Worm (Caenorhabditis elegans) whole organism, L3 larva: ENCODE results near the gene pals-31.

Experiments used
- R02D3.7 ChIP-seq: fragments of 150-350 bp; optimal IDR thresholded peaks from 2 replicates; lab custom pipeline; 2014; ENCODE audit warnings: missing biosample characterization, missing genetic modification characterization
- ZK546.5 ChIP-seq: sonication (generic microtip); optimal IDR thresholded peaks from 2 replicates; lab custom pipeline; 2017; ENCODE audit warnings: missing biosample characterization, missing genetic modification characterization
- aly-2 ChIP-seq: fragments of 150-350 bp; optimal IDR thresholded peaks from 2 replicates; lab custom pipeline; 2014; ENCODE audit warnings: missing biosample characterization, missing genetic modification characterization
- ama-1 ChIP-seq: fragments of 150-350 bp; optimal IDR thresholded peaks from 2 replicates; lab custom pipeline; 2018
- ceh-16 ChIP-seq: sonication (generic microtip); optimal IDR thresholded peaks from 2 replicates; lab custom pipeline; 2017; ENCODE audit warnings: missing biosample characterization, missing genetic modification characterization
- ceh-28 ChIP-seq: fragments of 150-350 bp; optimal IDR thresholded peaks from 2 replicates; lab custom pipeline; 2014; ENCODE audit warnings: missing biosample characterization, missing genetic modification reagents, missing genetic modification characterization
- ceh-82 ChIP-seq: fragments of 150-350 bp; optimal IDR thresholded peaks from 2 replicates; lab custom pipeline; 2014; ENCODE audit warnings: missing biosample characterization, missing genetic modification characterization
- ceh-9 ChIP-seq: sonication (generic microtip); optimal IDR thresholded peaks from 2 replicates; lab custom pipeline; 2018; ENCODE audit warnings: missing biosample characterization, missing genetic modification characterization
- daf-12 ChIP-seq: fragments of 150-350 bp; optimal IDR thresholded peaks from 2 replicates; lab custom pipeline; 2014; ENCODE audit warnings: missing biosample characterization, missing genetic modification reagents, missing genetic modification characterization
- egl-27 ChIP-seq: sonication (generic microtip); optimal IDR thresholded peaks from 4 replicates; lab custom pipeline; 2017; ENCODE audit warnings: missing biosample characterization, missing genetic modification reagents, missing genetic modification characterization
- egl-5 ChIP-seq: fragments of 150-350 bp; optimal IDR thresholded peaks from 2 replicates; lab custom pipeline; 2017; ENCODE audit warnings: missing biosample characterization, missing genetic modification reagents, missing genetic modification characterization, inconsistent platforms
- elt-1 ChIP-seq: fragments of 150-350 bp; optimal IDR thresholded peaks from 2 replicates; lab custom pipeline; 2014; ENCODE audit warnings: missing biosample characterization, missing genetic modification characterization
- elt-2 ChIP-seq: sonication (generic microtip); optimal IDR thresholded peaks from 2 replicates; lab custom pipeline; 2016; ENCODE audit warnings: missing genetic modification reagents, mild to moderate bottlenecking, missing genetic modification characterization, missing compliant biosample characterization
- elt-3 ChIP-seq, 3 experiments: fragments of 150-350 bp in 1 of 3; sonication (generic microtip) in 2 of 3; optimal IDR thresholded peaks; 2 replicates in 2 of 3; 4 replicates in 1 of 3; lab custom pipeline; 2014 to 2017; ENCODE audit warnings: missing biosample characterization in 3 of 3, missing genetic modification characterization in 3 of 3
- fkh-10 ChIP-seq: sonication (generic microtip); optimal IDR thresholded peaks from 2 replicates; lab custom pipeline; 2017; ENCODE audit warnings: missing biosample characterization, missing genetic modification reagents, missing genetic modification characterization
- fkh-2 ChIP-seq: fragments of 150-350 bp; optimal IDR thresholded peaks from 2 replicates; lab custom pipeline; 2014; ENCODE audit warnings: missing biosample characterization, missing genetic modification reagents, missing genetic modification characterization
- fos-1 ChIP-seq: fragments of 150-350 bp; optimal IDR thresholded peaks from 2 replicates; lab custom pipeline; 2014; ENCODE audit warnings: missing biosample characterization, missing genetic modification characterization
- hmg-11 ChIP-seq: sonication (generic microtip); optimal IDR thresholded peaks from 2 replicates; lab custom pipeline; 2016; ENCODE audit warnings: missing genetic modification characterization, missing compliant biosample characterization
- lin-15B ChIP-seq: fragments of 150-350 bp; optimal IDR thresholded peaks from 2 replicates; lab custom pipeline; 2014; ENCODE audit warnings: missing biosample characterization, missing genetic modification characterization
- lin-39 ChIP-seq: fragments of 150-350 bp; optimal IDR thresholded peaks from 2 replicates; lab custom pipeline; 2018; ENCODE audit warnings: missing biosample characterization, missing genetic modification reagents, missing genetic modification characterization
- lsy-12 ChIP-seq: sonication (generic microtip); optimal IDR thresholded peaks from 2 replicates; lab custom pipeline; 2016; ENCODE audit warnings: mild to moderate bottlenecking, missing genetic modification characterization, missing compliant biosample characterization
- nfya-1 ChIP-seq: sonication (generic microtip); optimal IDR thresholded peaks from 2 replicates; lab custom pipeline; 2017; ENCODE audit warnings: missing genetic modification characterization, mild to moderate bottlenecking, missing compliant biosample characterization, antibody characterized with exemption, moderate library complexity; ENCODE audit not compliant: insufficient read depth
- nhr-11 ChIP-seq: fragments of 150-350 bp; optimal IDR thresholded peaks from 2 replicates; lab custom pipeline; 2014; ENCODE audit warnings: missing biosample characterization, missing genetic modification characterization
- nhr-12 ChIP-seq: fragments of 150-350 bp; optimal IDR thresholded peaks from 2 replicates; lab custom pipeline; 2014; ENCODE audit warnings: missing biosample characterization, missing genetic modification characterization
- nhr-23 ChIP-seq: fragments of 150-350 bp; optimal IDR thresholded peaks from 2 replicates; lab custom pipeline; 2014; ENCODE audit warnings: missing biosample characterization, missing genetic modification reagents, missing genetic modification characterization
- nhr-237 ChIP-seq: fragments of 150-350 bp; optimal IDR thresholded peaks from 2 replicates; lab custom pipeline; 2014; ENCODE audit warnings: missing biosample characterization, missing genetic modification characterization
- nhr-25 ChIP-seq: sonication (generic microtip); optimal IDR thresholded peaks from 2 replicates; lab custom pipeline; 2017; ENCODE audit warnings: missing biosample characterization, missing genetic modification characterization
- nhr-43 ChIP-seq: sonication (generic microtip); optimal IDR thresholded peaks from 2 replicates; lab custom pipeline; 2016; ENCODE audit warnings: mild to moderate bottlenecking, missing genetic modification characterization, missing compliant biosample characterization; ENCODE audit not compliant: poor library complexity, severe bottlenecking
- nhr-67 ChIP-seq: fragments of 150-350 bp; optimal IDR thresholded peaks from 2 replicates; lab custom pipeline; 2014; ENCODE audit warnings: missing biosample characterization, missing genetic modification characterization
- nhr-76 ChIP-seq: fragments of 150-350 bp; sonication (generic microtip); optimal IDR thresholded peaks from 5 replicates; lab custom pipeline; 2014; ENCODE audit warnings: missing biosample characterization, missing genetic modification characterization
- pha-4 ChIP-seq: fragments of 150-350 bp; optimal IDR thresholded peaks from 2 replicates; lab custom pipeline; 2014; ENCODE audit warnings: missing biosample characterization, missing genetic modification reagents, missing genetic modification characterization
- pqm-1 ChIP-seq: fragments of 150-350 bp; optimal IDR thresholded peaks from 2 replicates; lab custom pipeline; 2017; ENCODE audit warnings: missing biosample characterization, missing genetic modification characterization, inconsistent platforms
- sea-2 ChIP-seq: fragments of 150-350 bp; sonication (generic microtip); optimal IDR thresholded peaks from 4 replicates; lab custom pipeline; 2014; ENCODE audit warnings: missing biosample characterization, missing genetic modification reagents, missing genetic modification characterization
- snpc-4 ChIP-seq: fragments of 150-350 bp; optimal IDR thresholded peaks from 2 replicates; lab custom pipeline; 2014; ENCODE audit warnings: missing biosample characterization, missing genetic modification characterization
- tbx-2 ChIP-seq: sonication (generic microtip); optimal IDR thresholded peaks from 2 replicates; lab custom pipeline; 2016; ENCODE audit warnings: mild to moderate bottlenecking, missing genetic modification characterization, missing compliant biosample characterization
- ztf-11 ChIP-seq: fragments of 150-350 bp; optimal IDR thresholded peaks from 2 replicates; lab custom pipeline; 2014; ENCODE audit warnings: missing biosample characterization, missing genetic modification characterization
- ztf-4 ChIP-seq: fragments of 150-350 bp; optimal IDR thresholded peaks from 2 replicates; lab custom pipeline; 2014; ENCODE audit warnings: missing biosample characterization, missing genetic modification characterization

The pals-31 gene

DNA sequence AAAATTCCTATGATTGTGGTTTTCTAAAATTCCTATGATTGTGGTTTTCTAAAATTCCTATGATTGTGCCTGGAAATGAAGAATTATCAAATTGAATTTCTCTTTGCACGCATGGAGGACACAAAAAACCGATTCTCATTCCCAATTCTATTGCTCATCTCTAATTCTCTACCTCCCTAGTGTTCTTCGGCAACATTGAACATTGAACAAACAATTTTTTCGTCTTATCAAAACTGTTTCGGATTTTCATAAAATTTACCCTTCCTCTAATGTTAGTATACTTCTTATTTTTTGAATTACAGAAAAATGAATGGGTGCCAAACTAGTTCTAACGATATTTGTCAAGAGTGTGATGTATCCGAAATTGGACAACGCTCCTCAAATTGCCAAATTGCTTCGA lies at the start of gene pals-31:
TSS of gene pals-31 (plus strand) at position 301 of the 400 bp plus-strand sequence.
- TF ChIP-seq nhr-12 (no peak), ceh-16 (no peak), elt-3 (tag; optimal IDR thresholded peaks at IDR 0.05; lab: Kevin White, UChicago) (no peak), nhr-11 (tag; lab: Kevin White, UChicago) (no peak), pqm-1 (tag; lab: Kevin White, UChicago) (no peak), nfya-1 (tag; lab: Kevin White, UChicago) (no peak), egl-27 (tag; lab: Kevin White, UChicago) (no peak), hmg-11 (tag; lab: Kevin White, UChicago) (no peak), snpc-4 (tag; lab: Kevin White, UChicago) (no peak), fkh-2 (no peak), nhr-76 (tag; lab: Kevin White, UChicago) (no peak), ZK546.5 (tag; lab: Kevin White, UChicago) (no peak), nhr-23 (tag; lab: Kevin White, UChicago) (no peak), nhr-67 (no peak), nhr-43 (tag; lab: Kevin White, UChicago) (no peak)

DNA sequence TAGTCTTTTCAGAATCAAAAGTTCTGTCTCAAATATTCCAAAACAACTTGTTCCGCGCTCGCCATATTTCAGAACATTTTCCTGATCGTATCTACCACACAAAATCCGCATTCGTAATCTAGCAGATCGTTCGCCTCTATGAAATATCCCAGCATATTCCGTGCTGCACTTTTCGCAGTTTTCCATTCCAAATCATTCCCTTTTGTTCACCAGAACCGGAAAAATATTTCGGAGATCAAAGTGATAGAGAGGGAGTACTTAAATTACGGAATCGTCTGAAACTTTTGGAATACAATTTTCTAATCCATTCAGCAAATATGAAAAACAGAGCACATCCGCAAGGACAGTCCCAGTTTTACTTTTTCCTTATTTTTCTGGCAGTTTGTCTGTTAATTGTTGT lies 48.6 kb upstream of the pals-31 start, which contains the start of gene K06H6.1:
TSS of gene K06H6.1 (plus strand) at position 301 of the 400 bp plus-strand sequence.
- TF ChIP-seq elt-2 (tag; lab: Kevin White, UChicago) (no peak), nhr-11 (tag; lab: Kevin White, UChicago) (no peak), ZK546.5 (tag; lab: Kevin White, UChicago) (no peak), ztf-4 (tag; lab: Kevin White, UChicago) (no peak), pha-4 (tag; lab: Kevin White, UChicago) (no peak), ama-1 (lab: Kevin White, UChicago) (no peak), fkh-2 (no peak), fos-1 (tag; lab: Kevin White, UChicago) (no peak)

DNA sequence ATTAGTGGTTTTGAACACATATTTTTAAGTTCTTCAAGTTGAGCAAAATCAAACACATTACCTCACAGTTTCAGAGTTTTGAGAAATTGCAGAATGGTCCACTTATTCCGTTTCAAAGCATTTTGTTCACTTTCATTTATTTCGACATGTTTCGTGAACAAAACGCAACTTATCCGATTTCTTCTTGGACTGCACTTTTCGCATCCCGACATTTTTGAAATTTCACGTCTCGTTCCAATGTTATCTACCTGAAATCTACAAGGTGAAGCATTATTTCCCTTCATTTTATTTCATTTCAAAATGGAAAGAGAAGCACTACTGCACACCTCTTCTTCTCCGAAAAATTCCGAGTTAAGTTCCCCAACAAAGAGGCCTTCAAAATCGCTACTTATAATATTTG lies 46.2 kb upstream of the pals-31 start, which contains the start of gene ZK488.6:
TSS of gene ZK488.6 (plus strand) at position 301 of the 400 bp plus-strand sequence.
- TF ChIP-seq fkh-10 (no peak), ceh-16 (no peak), sea-2 (GFP tag; lab: Kevin White, UChicago) (no peak), fkh-2 (no peak), ceh-28 (tag; lab: Kevin White, UChicago) (no peak), hmg-11 (tag; lab: Kevin White, UChicago) (no peak), lin-15B (tag; lab: Kevin White, UChicago) (no peak), R02D3.7 (tag; lab: Kevin White, UChicago) (no peak), aly-2 (no peak), elt-3 (tag; optimal IDR thresholded peaks at IDR 0.05; lab: Kevin White, UChicago) (no peak), lin-39 (tag; lab: Kevin White, UChicago) (no peak), ztf-11 (no peak), ZK546.5 (tag; lab: Kevin White, UChicago) (no peak), nhr-12 (no peak), ceh-82 (tag; lab: Kevin White, UChicago) (no peak), pha-4 (tag; lab: Kevin White, UChicago) (no peak), ztf-4 (tag; lab: Kevin White, UChicago) (no peak)

DNA sequence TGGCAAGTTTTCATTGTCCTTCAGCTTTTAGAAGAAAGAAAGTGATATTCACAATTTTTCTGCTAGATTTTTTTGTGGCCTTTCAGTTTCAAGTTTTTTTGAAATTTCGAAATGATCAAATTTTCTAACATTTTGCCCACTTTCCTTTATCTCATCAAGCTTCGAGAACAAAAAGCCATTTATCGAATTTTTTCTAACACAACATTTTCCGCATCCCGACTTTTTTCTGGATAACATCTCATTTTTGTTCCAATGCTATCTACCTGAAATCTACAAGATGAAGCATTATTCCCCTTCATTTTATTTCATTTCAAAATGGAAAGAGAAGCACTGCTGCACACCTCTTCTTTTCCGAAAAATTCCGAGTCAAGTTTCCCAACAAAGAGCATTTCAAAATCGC lies 43.4 kb upstream of the pals-31 start, which contains the start of gene ZK488.5:
TSS of gene ZK488.5 (plus strand) at position 301 of the 400 bp plus-strand sequence.
- TF ChIP-seq hmg-11 (tag; lab: Kevin White, UChicago) (no peak), fkh-2 (no peak), nhr-237 (tag; lab: Kevin White, UChicago) (no peak), elt-3 (tag; optimal IDR thresholded peaks at IDR 0.05; lab: Kevin White, UChicago) (no peak), fos-1 (tag; lab: Kevin White, UChicago) (no peak), nhr-12 (no peak), tbx-2 (tag; lab: Kevin White, UChicago) (no peak), lin-15B (tag; lab: Kevin White, UChicago) (no peak), nhr-25 (tag; lab: Kevin White, UChicago) (no peak), pqm-1 (tag; lab: Kevin White, UChicago) (no peak), ceh-82 (tag; lab: Kevin White, UChicago) (no peak), pha-4 (tag; lab: Kevin White, UChicago) (no peak), ZK546.5 (tag; lab: Kevin White, UChicago) (no peak), aly-2 (no peak), nhr-23 (tag; lab: Kevin White, UChicago) (no peak), nfya-1 (tag; lab: Kevin White, UChicago) (no peak), nhr-11 (tag; lab: Kevin White, UChicago) (no peak)

DNA sequence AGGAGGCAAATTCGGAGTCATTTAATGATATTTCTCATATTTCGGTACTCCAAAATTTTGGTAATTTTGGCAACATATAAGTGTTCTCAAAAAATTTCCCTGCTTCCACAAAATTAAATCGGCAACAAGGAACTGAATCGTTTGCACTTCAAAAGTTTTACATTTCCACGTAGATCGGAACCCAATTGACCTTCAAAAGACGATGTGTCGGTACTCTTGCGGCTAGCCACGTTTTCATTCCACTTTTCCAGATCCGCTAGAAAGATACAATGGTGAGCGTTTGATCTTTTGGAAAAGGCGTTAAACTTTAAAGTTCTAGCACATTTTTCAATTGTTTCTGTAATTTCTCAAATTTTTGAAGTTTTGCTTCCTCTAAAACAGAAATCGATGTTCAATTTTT lies 39.5 kb upstream of the pals-31 start:
- TF ChIP-seq lsy-12 (tag; lab: Kevin White, UChicago) (no peak), ceh-82 (tag; lab: Kevin White, UChicago) (no peak), elt-1 (tag; lab: Kevin White, UChicago) (peak; percentile 88), fkh-2 (no peak), nhr-43 (tag; lab: Kevin White, UChicago) (no peak), nhr-25 (tag; lab: Kevin White, UChicago) (peak; percentile 40), nhr-23 (tag; lab: Kevin White, UChicago) (peak; percentile 59), nhr-11 (tag; lab: Kevin White, UChicago) (no peak), ceh-28 (tag; lab: Kevin White, UChicago) (no peak), nfya-1 (tag; lab: Kevin White, UChicago) (no peak), fos-1 (tag; lab: Kevin White, UChicago) (no peak), pqm-1 (tag; lab: Kevin White, UChicago) (no peak), egl-5 (tag; lab: Kevin White, UChicago) (no peak), ceh-9 (tag; lab: Kevin White, UChicago) (no peak), daf-12 (tag; lab: Kevin White, UChicago) (no peak)
